Worm (Caenorhabditis elegans) whole organism, early embryonic: Measurements from ENCODE around the gene ser-2.

Experiments
- ama-1 ChIP-seq: fragments of 150-350 bp; optimal IDR thresholded peaks from 2 replicates; lab custom pipeline; 2014
- ceh-13 ChIP-seq: fragments of 200-800 bp; sonication (Bioruptor generic); optimal IDR thresholded peaks from 2 replicates; lab custom pipeline; 2018; ENCODE audit warnings: mild to moderate bottlenecking, missing genetic modification characterization, missing compliant biosample characterization
- ets-7 ChIP-seq: sonication (generic microtip); optimal IDR thresholded peaks from 2 replicates; lab custom pipeline; 2016; ENCODE audit warnings: missing genotype, missing genetic modification characterization, missing compliant biosample characterization
- flt-1 ChIP-seq: fragments of 200-800 bp; sonication (Bioruptor generic); IDR thresholded peaks from 2 replicates; pipeline ENCODE4 v1.3.6; 2022; ENCODE audit warnings: missing genetic modification characterization, missing compliant biosample characterization
- hmbx-1 ChIP-seq: sonication (generic microtip); optimal IDR thresholded peaks from 2 replicates; lab custom pipeline; 2016; ENCODE audit warnings: mild to moderate bottlenecking, missing genetic modification characterization, missing compliant biosample characterization
- hmg-4 ChIP-seq: fragments of 200-800 bp; sonication (Bioruptor generic); optimal IDR thresholded peaks from 2 replicates; lab custom pipeline; 2018; ENCODE audit warnings: mild to moderate bottlenecking, missing genetic modification characterization, missing compliant biosample characterization
- hnd-1 ChIP-seq: sonication (generic microtip); optimal IDR thresholded peaks from 2 replicates; lab custom pipeline; 2016; ENCODE audit warnings: missing genetic modification characterization, missing compliant biosample characterization
- pes-1 ChIP-seq: fragments of 200-800 bp; sonication (Bioruptor generic); IDR thresholded peaks from 2 replicates; pipeline ENCODE4 v1.3.6; 2022; ENCODE audit warnings: missing genetic modification reagents, missing genetic modification characterization, missing compliant biosample characterization
- sea-1 ChIP-seq: fragments of 200-800 bp; sonication (Bioruptor generic); conservative IDR thresholded peaks from 2 replicates; pipeline ENCODE4 v1.3.6; 2022; ENCODE audit warnings: missing genetic modification characterization, missing compliant biosample characterization
- tbx-11 ChIP-seq: fragments of 200-800 bp; sonication (Bioruptor generic); IDR thresholded peaks from 2 replicates; pipeline ENCODE4 v1.3.6; 2022; ENCODE audit warnings: missing genetic modification characterization, missing compliant biosample characterization
- tbx-37 ChIP-seq: fragments of 200-800 bp; sonication (Bioruptor generic); conservative IDR thresholded peaks from 2 replicates; pipeline ENCODE4 v1.3.6; 2022; ENCODE audit warnings: missing genetic modification reagents, missing genetic modification characterization, missing compliant biosample characterization
- tra-4 ChIP-seq: sonication (generic microtip); optimal IDR thresholded peaks from 2 replicates; lab custom pipeline; 2017; ENCODE audit warnings: missing genetic modification characterization, missing compliant biosample characterization

DNA sequence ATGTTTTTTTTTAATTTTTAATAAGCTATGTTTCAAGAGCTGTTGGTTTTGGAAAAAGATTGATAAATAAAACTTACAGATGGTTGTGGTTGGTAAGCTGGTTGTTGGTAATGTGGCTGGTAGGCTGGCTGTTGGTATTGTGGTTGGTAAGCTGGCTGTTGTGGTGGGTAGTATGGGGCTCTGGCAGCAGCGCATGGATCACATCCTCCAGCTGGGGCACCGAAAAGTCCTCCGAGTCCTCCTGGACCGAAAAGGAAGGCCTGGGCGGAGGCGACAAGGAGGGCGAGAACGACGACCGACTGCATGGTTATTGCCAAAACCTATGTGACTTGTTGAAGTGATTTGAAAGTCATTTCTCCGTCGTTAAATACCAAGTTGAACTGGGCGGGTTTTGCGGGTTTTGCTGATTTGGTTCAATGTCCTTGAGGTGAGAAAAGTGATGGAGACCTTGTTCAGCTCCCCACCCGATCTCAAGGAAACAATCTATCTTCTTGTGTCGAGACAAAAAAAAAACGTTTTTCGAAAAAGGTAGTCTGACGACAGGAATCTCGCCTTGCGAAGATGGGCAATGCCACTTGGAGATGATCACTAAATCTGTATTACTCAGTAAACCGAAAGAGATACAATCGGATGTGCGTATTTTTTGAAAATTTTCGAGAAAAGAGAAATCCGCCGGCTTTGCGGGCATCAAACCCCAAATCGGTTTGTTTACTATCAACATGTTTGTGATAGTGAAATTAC, 42.6 kb downstream of the ser-2 start, which contains the start of gene F46F2.3:
- no peak for TF ChIP-seq tra-4
- no peak for TF ChIP-seq pes-1 (GFP tag; lab: Robert Waterston, UW)
- no peak for TF ChIP-seq hmbx-1
- TF ChIP-seq ama-1 (lab: Kevin White, UChicago): no peak
- no peak for TF ChIP-seq hmg-4 (GFP tag; lab: Kevin White, UChicago)
- no peak for TF ChIP-seq tbx-11 (GFP tag; lab: Robert Waterston, UW)
- TF ChIP-seq tbx-37 (GFP tag; lab: Robert Waterston, UW): no peak
- no peak for TF ChIP-seq flt-1 (GFP tag; lab: Robert Waterston, UW)
- TF ChIP-seq ets-7 (tag; lab: Kevin White, UChicago): no peak
- TF ChIP-seq hnd-1 (tag; lab: Kevin White, UChicago): no peak
- no peak for TF ChIP-seq sea-1 (GFP tag; lab: Robert Waterston, UW)
- no peak for TF ChIP-seq ceh-13 (GFP tag; lab: Kevin White, UChicago)
